Worm (Caenorhabditis elegans): Measurements from ENCODE around the gene tmc-1.

Gene tmc-1

ce11 chrX:1120326-1120725 lies 41.7 kb upstream of the tmc-1 start:
- TF ChIP-seq hmg-11 (tag; optimal IDR thresholded peaks at IDR 0.05) (peak; percentile 40), unc-62 (GFP tag; optimal IDR thresholded peaks at IDR 0.05) (no peak), nhr-237 (tag; optimal IDR thresholded peaks at IDR 0.05) (no peak), nfya-1 (tag; optimal IDR thresholded peaks at IDR 0.05; ENCODE audit: insufficient read depth) (peak; percentile 55), nhr-25 (tag; optimal IDR thresholded peaks at IDR 0.05) (no peak), ama-1 (optimal IDR thresholded peaks at IDR 0.05) (no peak), snpc-4 (tag; optimal IDR thresholded peaks at IDR 0.05) (no peak), lin-39 (tag; optimal IDR thresholded peaks at IDR 0.05) (peak; percentile 29), egl-5 (tag; optimal IDR thresholded peaks at IDR 0.05) (peak; percentile 21), mdl-1 (tag; optimal IDR thresholded peaks at IDR 0.05) (no peak), R02D3.7 (tag; optimal IDR thresholded peaks at IDR 0.05) (no peak), skn-1 (tag; optimal IDR thresholded peaks at IDR 0.05) (no peak)

ce11 chrX:1121575-1121974 lies 40.4 kb upstream of the tmc-1 start:
- TF ChIP-seq nhr-77 (tag; optimal IDR thresholded peaks at IDR 0.05) (no peak), elt-2 (tag; optimal IDR thresholded peaks at IDR 0.05) (no peak), nhr-28 (tag; optimal IDR thresholded peaks at IDR 0.05) (no peak)

ce11 chrX:1122198-1122597 lies 39.8 kb upstream of the tmc-1 start:
- no peak for TF ChIP-seq lin-15B (tag; optimal IDR thresholded peaks at IDR 0.05)
- TF ChIP-seq egl-5 (tag; optimal IDR thresholded peaks at IDR 0.05): peak; percentile 64
- no peak for TF ChIP-seq nhr-237 (tag; optimal IDR thresholded peaks at IDR 0.05)
- TF ChIP-seq lsy-12 (tag; optimal IDR thresholded peaks at IDR 0.05): no peak
- no peak for TF ChIP-seq tbx-2 (tag; optimal IDR thresholded peaks at IDR 0.05)
- TF ChIP-seq lin-39 (tag; optimal IDR thresholded peaks at IDR 0.05): peak; percentile 28
- TF ChIP-seq egl-27 (tag; optimal IDR thresholded peaks at IDR 0.05): no peak
- TF ChIP-seq ceh-82 (tag; optimal IDR thresholded peaks at IDR 0.05): no peak
- TF ChIP-seq skn-1 (tag; optimal IDR thresholded peaks at IDR 0.05): no peak
- TF ChIP-seq fkh-2 (tag; optimal IDR thresholded peaks at IDR 0.05): no peak
- no peak for TF ChIP-seq mml-1 (tag; optimal IDR thresholded peaks at IDR 0.05)
- no peak for TF ChIP-seq pha-4 (tag; optimal IDR thresholded peaks at IDR 0.05)
- no peak for TF ChIP-seq unc-39 (tag; optimal IDR thresholded peaks at IDR 0.05)
- no peak for TF ChIP-seq nhr-11 (tag; optimal IDR thresholded peaks at IDR 0.05)
- no peak for TF ChIP-seq hmg-11 (tag; optimal IDR thresholded peaks at IDR 0.05)
- no peak for TF ChIP-seq ztf-11 (tag; optimal IDR thresholded peaks at IDR 0.05)
- TF ChIP-seq nhr-76 (tag; optimal IDR thresholded peaks at IDR 0.05): no peak
- no peak for TF ChIP-seq ztf-4 (tag; optimal IDR thresholded peaks at IDR 0.05)
- no peak for TF ChIP-seq jun-1 (tag; optimal IDR thresholded peaks at IDR 0.05)
- TF ChIP-seq sea-2 (GFP tag; optimal IDR thresholded peaks at IDR 0.05): no peak
- peak; percentile 87 for TF ChIP-seq elt-1 (tag; optimal IDR thresholded peaks at IDR 0.05)
- no peak for TF ChIP-seq ZK546.5 (tag; optimal IDR thresholded peaks at IDR 0.05)
- peak; percentile 7 for TF ChIP-seq ama-1 (optimal IDR thresholded peaks at IDR 0.05)
- TF ChIP-seq ceh-16 (tag; optimal IDR thresholded peaks at IDR 0.05): no peak
- no peak for TF ChIP-seq daf-12 (tag; optimal IDR thresholded peaks at IDR 0.05)
- TF ChIP-seq fkh-10 (GFP tag; optimal IDR thresholded peaks at IDR 0.05): no peak
- TF ChIP-seq unc-62 (GFP tag; optimal IDR thresholded peaks at IDR 0.05): peak; percentile 18
- no peak for TF ChIP-seq aly-2 (tag; optimal IDR thresholded peaks at IDR 0.05)
- no peak for TF ChIP-seq ceh-9 (tag; optimal IDR thresholded peaks at IDR 0.05)
- TF ChIP-seq R02D3.7 (tag; optimal IDR thresholded peaks at IDR 0.05): no peak
- no peak for TF ChIP-seq zag-1 (tag; optimal IDR thresholded peaks at IDR 0.05)
- no peak for TF ChIP-seq eor-1 (tag; optimal IDR thresholded peaks at IDR 0.05)
- TF ChIP-seq nhr-23 (tag; optimal IDR thresholded peaks at IDR 0.05): no peak
- no peak for TF ChIP-seq ceh-28 (tag; optimal IDR thresholded peaks at IDR 0.05)
- TF ChIP-seq nhr-43 (tag; optimal IDR thresholded peaks at IDR 0.05; ENCODE audit: poor library complexity, severe bottlenecking): no peak
- TF ChIP-seq nhr-25 (tag; optimal IDR thresholded peaks at IDR 0.05): peak; percentile 14
- no peak for TF ChIP-seq nhr-67 (tag; optimal IDR thresholded peaks at IDR 0.05)
- no peak for TF ChIP-seq nhr-12 (tag; optimal IDR thresholded peaks at IDR 0.05)
- no peak for TF ChIP-seq pqm-1 (tag; optimal IDR thresholded peaks at IDR 0.05)
- TF ChIP-seq mdl-1 (tag; optimal IDR thresholded peaks at IDR 0.05): no peak
- TF ChIP-seq nfya-1 (tag; optimal IDR thresholded peaks at IDR 0.05; ENCODE audit: insufficient read depth): peak; percentile 61
- TF ChIP-seq nhr-28 (tag; optimal IDR thresholded peaks at IDR 0.05): no peak
- TF ChIP-seq nhr-77 (tag; optimal IDR thresholded peaks at IDR 0.05): no peak
- no peak for TF ChIP-seq elt-2 (tag; optimal IDR thresholded peaks at IDR 0.05)
- no peak for TF ChIP-seq fos-1 (tag; optimal IDR thresholded peaks at IDR 0.05)
- TF ChIP-seq snpc-4 (tag; optimal IDR thresholded peaks at IDR 0.05): no peak
